Worm (Caenorhabditis elegans) whole organism, dauer: ENCODE results near the gene fbxa-155.

Experiments used
- unc-62 ChIP-seq: sonication (generic microtip); optimal IDR thresholded peaks from 2 replicates; lab custom pipeline; 2017; ENCODE audit warnings: missing biosample characterization, missing genetic modification reagents, missing genetic modification characterization

The fbxa-155 gene

DNA sequence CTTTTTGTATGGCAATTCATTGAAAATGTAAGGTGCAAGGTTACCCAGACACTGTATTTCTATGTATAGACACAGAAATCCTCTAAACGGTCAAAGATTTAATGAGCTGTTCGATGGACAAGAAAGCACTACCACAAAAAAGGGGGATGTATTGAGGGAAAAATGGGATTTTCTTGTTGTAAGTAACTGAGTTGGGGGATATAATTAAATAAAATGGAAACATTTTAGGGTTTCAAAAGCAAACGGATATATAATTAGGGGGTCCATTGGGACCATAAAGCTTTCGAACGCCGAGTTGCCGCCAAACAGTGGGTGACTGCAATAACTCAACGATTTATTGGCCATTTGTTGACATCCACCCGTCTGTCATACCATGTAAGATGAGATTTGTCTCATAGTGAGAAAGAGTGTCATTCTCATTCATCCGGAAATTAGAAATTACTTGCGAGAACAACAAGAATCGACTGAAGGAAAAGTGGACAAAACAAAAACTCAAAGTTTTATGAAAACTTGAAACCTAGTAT, 27.8 kb downstream of the fbxa-155 start:
- no peak for TF ChIP-seq unc-62 (GFP tag; lab: Kevin White, UChicago)

- no peak for TF ChIP-seq unc-62 (GFP tag; lab: Kevin White, UChicago)
These were observed 36.3 kb downstream of the fbxa-155 start, which contains the start of gene R10E12.2 for ce11 chrIII:9973765-9974164. TSS of gene R10E12.2 (minus strand) at chrIII:9973865.

- TF ChIP-seq unc-62 (GFP tag; lab: Kevin White, UChicago): no peak
These were observed 37.7 kb downstream of the fbxa-155 start for ce11 chrIII:9972192-9972811.

DNA sequence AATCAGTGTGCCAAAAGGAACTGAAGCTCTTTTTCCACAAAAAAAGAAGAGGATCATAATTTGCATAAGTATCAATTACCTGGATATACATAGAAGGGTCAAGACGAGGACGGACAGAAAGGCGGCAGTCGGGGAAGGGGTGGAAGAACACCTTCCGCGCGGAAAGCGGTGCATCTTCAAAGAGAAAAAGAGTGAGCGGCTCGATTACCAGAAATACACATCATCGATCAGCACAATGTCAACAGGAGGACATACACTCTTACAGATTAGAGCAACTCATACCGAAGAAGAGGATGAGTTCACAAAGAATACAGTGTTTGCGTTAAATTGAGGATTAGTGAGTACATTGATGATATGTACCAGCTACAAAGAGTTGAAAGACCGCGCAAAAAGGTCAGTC, 40.6 kb downstream of the fbxa-155 start:
- TF ChIP-seq unc-62 (GFP tag; lab: Kevin White, UChicago): no peak

DNA sequence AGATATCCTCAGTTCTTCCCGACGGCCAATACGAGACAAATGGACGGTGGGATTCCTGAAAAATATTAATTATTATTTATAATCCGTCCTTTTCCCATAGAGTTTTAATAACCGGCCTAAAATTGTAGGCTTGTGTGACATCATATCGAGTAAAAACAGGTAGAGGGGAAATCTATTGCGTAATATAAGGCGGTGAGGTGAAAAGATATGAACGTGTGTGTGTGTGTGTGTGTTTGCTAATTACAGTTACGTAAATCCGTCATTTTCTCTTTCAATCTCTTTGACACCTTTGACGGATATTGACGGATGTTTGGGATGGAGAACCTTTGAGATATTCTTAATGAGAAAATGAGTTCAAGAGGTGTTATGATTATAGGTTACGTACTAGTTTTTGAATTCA, 44.6 kb downstream of the fbxa-155 start:
- TF ChIP-seq unc-62 (GFP tag; lab: Kevin White, UChicago): no peak

- TF ChIP-seq unc-62 (GFP tag; lab: Kevin White, UChicago): no peak
These were observed 45.6 kb downstream of the fbxa-155 start for ce11 chrIII:9964416-9964815.

DNA sequence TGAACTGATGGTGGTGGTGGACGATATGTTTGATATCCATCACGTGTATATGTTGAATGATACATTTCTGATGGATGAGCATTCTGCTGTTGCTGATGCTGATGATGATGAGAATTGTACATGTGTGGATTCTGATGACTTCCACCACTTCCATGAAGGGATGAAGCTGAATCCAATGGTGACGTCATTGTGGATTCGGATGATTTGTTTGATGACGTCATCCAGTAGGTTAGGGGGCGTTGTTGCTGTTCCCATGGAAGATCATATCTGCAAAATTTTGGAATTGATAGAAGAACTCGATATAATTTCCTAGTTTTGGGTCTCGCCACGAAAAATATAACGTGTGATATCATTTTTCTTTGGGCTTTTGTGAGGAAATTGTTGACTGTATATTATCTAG, 46.6 kb downstream of the fbxa-155 start:
- no peak for TF ChIP-seq unc-62 (GFP tag; lab: Kevin White, UChicago)
